Fruit fly (Drosophila melanogaster) whole organism, embryonic: ENCODE results near the gene v.

Experiments
- Bdp1 ChIP-seq: fragments of 200-800 bp; sonication (Bioruptor generic); optimal IDR thresholded peaks from 3 replicates; lab custom pipeline; 2016; ENCODE audit warnings: missing biosample characterization, missing genetic modification characterization
- Blimp-1 ChIP-seq: fragments of 200-800 bp; sonication (Bioruptor generic); optimal IDR thresholded peaks from 3 replicates; lab custom pipeline; 2018; ENCODE audit warnings: missing biosample characterization, missing genetic modification characterization, mild to moderate bottlenecking, moderate library complexity, missing genetic modification reagents
- CG10274 ChIP-seq: fragments of 200-800 bp; sonication (Bioruptor generic); optimal IDR thresholded peaks from 3 replicates; lab custom pipeline; 2017; ENCODE audit warnings: missing biosample characterization, mild to moderate bottlenecking, missing genetic modification characterization
- CG12299 ChIP-seq: fragments of 200-800 bp; sonication (Bioruptor generic); optimal IDR thresholded peaks from 2 replicates; lab custom pipeline; 2018; ENCODE audit warnings: missing biosample characterization, mild to moderate bottlenecking, missing genetic modification characterization
- CG15011 ChIP-seq: fragments of 200-800 bp; sonication (Bioruptor generic); optimal IDR thresholded peaks from 3 replicates; lab custom pipeline; 2018; ENCODE audit warnings: missing biosample characterization, mild to moderate bottlenecking, missing genetic modification characterization
- CG1647 ChIP-seq: fragments of 200-800 bp; sonication (Bioruptor generic); optimal IDR thresholded peaks from 3 replicates; lab custom pipeline; 2016; ENCODE audit warnings: missing biosample characterization, missing genetic modification characterization
- CG17361 ChIP-seq: fragments of 200-800 bp; sonication (Bioruptor generic); IDR thresholded peaks from 3 replicates; pipeline ENCODE4 v1.3.6; 2022; ENCODE audit warnings: missing biosample characterization, missing genetic modification characterization
- CG17829 ChIP-seq: fragments of 200-800 bp; optimal IDR thresholded peaks from 2 replicates; lab custom pipeline; 2019; ENCODE audit warnings: missing biosample characterization, mild to moderate bottlenecking, missing genetic modification characterization, moderate library complexity
- CG18262 ChIP-seq: fragments of 200-800 bp; optimal IDR thresholded peaks from 3 replicates; lab custom pipeline; 2019; ENCODE audit warnings: missing biosample characterization, mild to moderate bottlenecking, missing genetic modification characterization, moderate library complexity
- CG18619 ChIP-seq: fragments of 200-800 bp; sonication (Bioruptor generic); optimal IDR thresholded peaks from 3 replicates; lab custom pipeline; 2017; ENCODE audit warnings: missing biosample characterization, mild to moderate bottlenecking, missing genetic modification characterization
- CG2202 ChIP-seq: fragments of 200-800 bp; sonication (Bioruptor generic); optimal IDR thresholded peaks from 2 replicates; lab custom pipeline; 2018; ENCODE audit warnings: missing biosample characterization, mild to moderate bottlenecking, missing genetic modification characterization
- CG32772 ChIP-seq: fragments of 200-800 bp; sonication (Bioruptor generic); IDR thresholded peaks from 2 replicates; pipeline ENCODE4 v1.3.6; 2022; ENCODE audit warnings: missing biosample characterization, missing genetic modification characterization
- CG3407 ChIP-seq: fragments of 200-800 bp; sonication (Bioruptor generic); optimal IDR thresholded peaks from 2 replicates; lab custom pipeline; 2018; ENCODE audit warnings: missing biosample characterization, mild to moderate bottlenecking, missing genetic modification characterization
- CG4282 ChIP-seq: fragments of 200-800 bp; sonication (Bioruptor generic); optimal IDR thresholded peaks from 2 replicates; lab custom pipeline; 2016; ENCODE audit warnings: missing biosample characterization, missing genetic modification characterization
- CG8359 ChIP-seq: fragments of 200-800 bp; sonication (Bioruptor generic); optimal IDR thresholded peaks from 2 replicates; lab custom pipeline; 2017; ENCODE audit warnings: missing biosample characterization, mild to moderate bottlenecking, missing genetic modification characterization, borderline replicate concordance
- CG9876 ChIP-seq: fragments of 200-800 bp; sonication (Bioruptor generic); optimal IDR thresholded peaks from 2 replicates; lab custom pipeline; 2016; ENCODE audit warnings: missing biosample characterization, missing genetic modification characterization
- CG9932 ChIP-seq: fragments of 200-800 bp; sonication (Bioruptor generic); IDR thresholded peaks from 2 replicates; pipeline ENCODE4 v1.3.6; 2022; ENCODE audit warnings: missing biosample characterization, missing genetic modification characterization
- CrebB ChIP-seq: fragments of 200-800 bp; sonication (Bioruptor generic); optimal IDR thresholded peaks from 3 replicates; lab custom pipeline; 2018; ENCODE audit warnings: missing biosample characterization, mild to moderate bottlenecking, missing genetic modification characterization
- Dek ChIP-seq: fragments of 200-800 bp; sonication (Bioruptor generic); optimal IDR thresholded peaks from 3 replicates; lab custom pipeline; 2019; ENCODE audit warnings: missing biosample characterization, mild to moderate bottlenecking, missing genetic modification characterization, moderate library complexity
- HmgD ChIP-seq: fragments of 200-800 bp; sonication (Bioruptor generic); optimal IDR thresholded peaks from 3 replicates; lab custom pipeline; 2016; ENCODE audit warnings: missing biosample characterization, missing genetic modification characterization
- Hr3 ChIP-seq: fragments of 200-800 bp; sonication (Bioruptor generic); optimal IDR thresholded peaks from 3 replicates; lab custom pipeline; 2016; ENCODE audit warnings: missing biosample characterization, missing genetic modification characterization
- MESR4 ChIP-seq: fragments of 200-800 bp; sonication (Bioruptor generic); optimal IDR thresholded peaks from 2 replicates; lab custom pipeline; 2018; ENCODE audit warnings: missing biosample characterization, mild to moderate bottlenecking, missing genetic modification characterization, moderate library complexity
- Mrtf ChIP-seq: fragments of 200-800 bp; sonication (Bioruptor generic); IDR thresholded peaks from 3 replicates; pipeline ENCODE4 v1.3.6; 2022; ENCODE audit warnings: missing biosample characterization, missing genetic modification characterization
- Nf-YB ChIP-seq: fragments of 200-800 bp; sonication (Bioruptor generic); optimal IDR thresholded peaks from 3 replicates; lab custom pipeline; 2019; ENCODE audit warnings: missing biosample characterization, mild to moderate bottlenecking, missing genetic modification characterization, moderate library complexity
- NfI ChIP-seq: fragments of 200-800 bp; sonication (Bioruptor generic); optimal IDR thresholded peaks from 3 replicates; lab custom pipeline; 2018; ENCODE audit warnings: missing biosample characterization, mild to moderate bottlenecking, missing genetic modification characterization, moderate library complexity
- Sry-β ChIP-seq: fragments of 200-800 bp; sonication (Bioruptor generic); optimal IDR thresholded peaks from 2 replicates; lab custom pipeline; 2018; ENCODE audit warnings: missing biosample characterization, mild to moderate bottlenecking, missing genetic modification characterization, moderate library complexity
- Vsx1 ChIP-seq: fragments of 200-800 bp; sonication (Bioruptor generic); optimal IDR thresholded peaks from 2 replicates; lab custom pipeline; 2017; ENCODE audit warnings: missing biosample characterization, mild to moderate bottlenecking, missing genetic modification characterization, missing genetic modification reagents
- ase ChIP-seq: fragments of 200-800 bp; sonication (Bioruptor generic); IDR thresholded peaks from 3 replicates; pipeline ENCODE4 v1.3.6; 2022; ENCODE audit warnings: missing biosample characterization, missing genetic modification characterization
- bbx ChIP-seq: fragments of 200-800 bp; sonication (Bioruptor generic); IDR thresholded peaks from 2 replicates; pipeline ENCODE4 v1.3.6; 2022; ENCODE audit warnings: missing biosample characterization, missing genetic modification characterization; ENCODE audit not compliant: partially characterized antibody
- cg ChIP-seq: fragments of 200-800 bp; sonication (Bioruptor generic); optimal IDR thresholded peaks from 3 replicates; lab custom pipeline; 2019; ENCODE audit warnings: missing biosample characterization, mild to moderate bottlenecking, missing genetic modification characterization, moderate library complexity
- chif ChIP-seq, 2 experiments: fragments of 200-800 bp; sonication (Bioruptor generic); optimal IDR thresholded peaks; 3 replicates each; lab custom pipeline; 2016; ENCODE audit warnings: missing biosample characterization in 2 of 2, missing genetic modification characterization in 2 of 2
- chinmo ChIP-seq: fragments of 200-800 bp; sonication (Bioruptor generic); IDR thresholded peaks from 4 replicates; pipeline ENCODE4 v1.3.6; 2022; ENCODE audit warnings: missing biosample characterization, missing genetic modification characterization; ENCODE audit not compliant: partially characterized antibody
- crol ChIP-seq: fragments of 200-800 bp; sonication (Bioruptor generic); IDR thresholded peaks from 2 replicates; pipeline ENCODE4 v1.3.6; 2022; ENCODE audit warnings: missing biosample characterization, missing genetic modification characterization
- eve ChIP-seq, 2 experiments: fragments of >200 bp; optimal IDR thresholded peaks; 2 replicates each; lab custom pipeline; 2017; ENCODE audit warnings: missing biosample characterization in 2 of 2, missing genetic modification characterization in 2 of 2
- fd102C ChIP-seq: fragments of 200-800 bp; sonication (Bioruptor generic); optimal IDR thresholded peaks from 2 replicates; lab custom pipeline; 2018; ENCODE audit warnings: missing biosample characterization, mild to moderate bottlenecking, missing genetic modification characterization, moderate library complexity
- fd96Cb ChIP-seq: fragments of 200-800 bp; sonication (Bioruptor generic); optimal IDR thresholded peaks from 2 replicates; lab custom pipeline; 2018; ENCODE audit warnings: missing biosample characterization, mild to moderate bottlenecking, missing genetic modification characterization, moderate library complexity
- gro ChIP-seq: fragments of 200-800 bp; sonication (Bioruptor generic); optimal IDR thresholded peaks from 2 replicates; lab custom pipeline; 2016; ENCODE audit warnings: missing biosample characterization, missing genetic modification characterization
- hbn ChIP-seq: fragments of 200-800 bp; sonication (Bioruptor generic); IDR thresholded peaks from 2 replicates; pipeline ENCODE4 v1.3.6; 2022; ENCODE audit warnings: missing biosample characterization, missing genetic modification characterization; ENCODE audit not compliant: partially characterized antibody
- her ChIP-seq: fragments of 200-800 bp; sonication (Bioruptor generic); optimal IDR thresholded peaks from 2 replicates; lab custom pipeline; 2016; ENCODE audit warnings: missing biosample characterization, missing genetic modification characterization
- hkb ChIP-seq, 2 experiments: fragments of 200-800 bp in 1 of 2; fragments of >200 bp in 1 of 2; sonication (Bioruptor generic) in 1 of 2; IDR thresholded peaks in 1 of 2; optimal IDR thresholded peaks in 1 of 2; 2 replicates each; pipeline versions ENCODE4 v1.3.6 to Lab custom; 2017 to 2022; ENCODE audit warnings: missing biosample characterization in 1 of 2, missing genetic modification characterization in 1 of 2
- knrl ChIP-seq: fragments of 200-800 bp; sonication (Bioruptor generic); IDR thresholded peaks from 3 replicates; pipeline ENCODE4 v1.3.6; 2022; ENCODE audit warnings: missing biosample characterization, missing genetic modification characterization; ENCODE audit not compliant: partially characterized antibody
- luna ChIP-seq: fragments of 200-800 bp; sonication (Bioruptor generic); optimal IDR thresholded peaks from 2 replicates; lab custom pipeline; 2016; ENCODE audit warnings: missing biosample characterization, missing genetic modification characterization
- pan ChIP-seq, 4 experiments: fragments of >200 bp in 3 of 4; fragments of 200-800 bp in 1 of 4; sonication (Bioruptor generic) in 1 of 4; optimal IDR thresholded peaks in 3 of 4; IDR thresholded peaks in 1 of 4; 2 replicates each; pipeline versions ENCODE4 v1.3.6 to Lab custom; 2017 to 2022; ENCODE audit warnings: missing biosample characterization in 2 of 4, missing genetic modification characterization in 2 of 4, mixed read lengths in 1 of 4
- phol ChIP-seq: fragments of 200-800 bp; sonication (Bioruptor generic); optimal IDR thresholded peaks from 3 replicates; lab custom pipeline; 2018; ENCODE audit warnings: missing biosample characterization, mild to moderate bottlenecking, missing genetic modification characterization, moderate library complexity
- ranshi ChIP-seq: fragments of 200-800 bp; sonication (Bioruptor generic); IDR thresholded peaks from 2 replicates; pipeline ENCODE4 v1.3.6; 2022; ENCODE audit warnings: missing biosample characterization, missing genetic modification characterization
- run ChIP-seq: fragments of 200-800 bp; sonication (Bioruptor generic); optimal IDR thresholded peaks from 3 replicates; lab custom pipeline; 2018; ENCODE audit warnings: missing biosample characterization, mild to moderate bottlenecking, missing genetic modification characterization
- seq ChIP-seq: fragments of 200-800 bp; sonication (Bioruptor generic); IDR thresholded peaks from 2 replicates; pipeline ENCODE4 v1.3.6; 2022; ENCODE audit warnings: missing biosample characterization, missing genetic modification characterization
- sima ChIP-seq: fragments of 200-800 bp; sonication (Bioruptor generic); optimal IDR thresholded peaks from 2 replicates; lab custom pipeline; 2016; ENCODE audit warnings: missing biosample characterization, missing genetic modification characterization
- slp2 ChIP-seq: fragments of 200-800 bp; sonication (Bioruptor generic); optimal IDR thresholded peaks from 2 replicates; lab custom pipeline; 2016; ENCODE audit warnings: missing biosample characterization, missing genetic modification characterization
- usp ChIP-seq: fragments of >200 bp; optimal IDR thresholded peaks from 2 replicates; lab custom pipeline; 2017; ENCODE audit warnings: missing biosample characterization, missing genetic modification characterization

v gene

DNA sequence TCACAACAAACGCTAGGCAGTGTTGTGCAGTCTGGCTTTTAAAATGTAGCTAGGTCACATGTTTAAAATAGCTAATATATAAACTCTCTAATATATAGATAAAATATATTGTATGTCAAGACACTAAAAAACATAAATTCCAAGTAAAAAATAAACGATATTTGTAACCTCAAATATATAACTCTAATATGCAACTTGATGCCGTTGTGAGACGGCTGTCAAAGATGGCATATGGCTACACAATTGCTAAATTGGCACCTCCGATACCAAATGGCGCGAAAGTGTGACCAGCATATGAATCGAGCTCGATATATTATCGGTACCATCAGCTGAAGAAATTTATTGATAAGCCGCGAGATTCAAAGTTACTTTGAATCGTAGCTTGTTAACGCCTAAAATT, 24.5 kb upstream of the v start, which contains the start of gene CG1582 (continued):
- TF ChIP-seq CG4282 (GFP tag; lab: Kevin White, UChicago) (no peak), CG17829 (tag; lab: Kevin White, UChicago) (peak; percentile 38), CG8359 (GFP tag; lab: Kevin White, UChicago) (no peak), CG1647 (no peak), knrl (GFP tag; lab: Robert Waterston, UW) (peak; percentile 27; the same call in 1 of the 3 replicates), crol (GFP tag; lab: Robert Waterston, UW) (no peak), ranshi (no peak), her (GFP tag; lab: Kevin White, UChicago) (no peak), phol (tag; lab: Kevin White, UChicago) (peak; percentile 76), bbx (GFP tag; lab: Robert Waterston, UW) (0 out of 2 replicates have a peak, but pooled peaks have one; percentile 7), run (tag; lab: Kevin White, UChicago) (no peak), Dek (tag; lab: Kevin White, UChicago) (peak; percentile 47), CG18619 (GFP tag; lab: Kevin White, UChicago) (no peak), chif (GFP tag; optimal IDR thresholded peaks at IDR 0.05; lab: Kevin White, UChicago) (no peak), CG9876 (GFP tag; lab: Kevin White, UChicago) (no peak), chinmo (GFP tag; lab: Robert Waterston, UW) (no peak), Mrtf (GFP tag; lab: Robert Waterston, UW) (no peak), cg (GFP tag; lab: Kevin White, UChicago) (no peak), Bdp1 (no peak), Nf-YB (GFP tag; lab: Kevin White, UChicago) (no peak), Blimp-1 (GFP tag; lab: Kevin White, UChicago) (no peak), CrebB (tag; lab: Kevin White, UChicago) (no peak), usp (GFP tag; lab: Kevin White, UChicago) (no peak), fd96Cb (tag; lab: Kevin White, UChicago) (no peak), Sry-β (GFP tag; lab: Kevin White, UChicago) (peak; percentile 98), HmgD (GFP tag; lab: Kevin White, UChicago) (no peak), seq (GFP tag; lab: Robert Waterston, UW) (no peak), CG15011 (no peak), Hr3 (GFP tag; lab: Kevin White, UChicago) (no peak), luna (no peak), CG12299 (no peak), hbn (GFP tag; lab: Robert Waterston, UW) (no peak), Vsx1 (no peak), fd102C (GFP tag; lab: Kevin White, UChicago) (no peak), MESR4 (no peak), gro (GFP tag; lab: Kevin White, UChicago) (no peak), CG32772 (no peak), ase (GFP tag; lab: Robert Waterston, UW) (no peak), NfI (GFP tag; lab: Kevin White, UChicago) (no peak), CG10274 (no peak), slp2 (GFP tag; lab: Kevin White, UChicago) (no peak), CG9932 (GFP tag; lab: Robert Waterston, UW) (peak; percentile 47), CG3407 (no peak), CG17361 (GFP tag; lab: Robert Waterston, UW) (no peak; the same call in 1 of the 3 replicates), eve (GFP tag; optimal IDR thresholded peaks at IDR 0.05; lab: Kevin White, UChicago) (no peak), CG18262 (peak; percentile 20), CG2202 (no peak), pan (optimal IDR thresholded peaks at IDR 0.05; lab: Kevin White, UChicago) (no peak), pan (GFP tag; optimal IDR thresholded peaks at IDR 0.05 in 1 of 2, IDR thresholded peaks at IDR 0.05 in 1 of 2) (no peak), sima (GFP tag; lab: Kevin White, UChicago) (no peak), hkb (optimal IDR thresholded peaks at IDR 0.05; lab: Kevin White, UChicago) (no peak), hkb (GFP tag; IDR thresholded peaks at IDR 0.05; lab: Robert Waterston, UW) (no peak)
